Fruit fly (Drosophila melanogaster): ENCODE measurements around the gene CG12288.

CG12288 gene

DNA sequence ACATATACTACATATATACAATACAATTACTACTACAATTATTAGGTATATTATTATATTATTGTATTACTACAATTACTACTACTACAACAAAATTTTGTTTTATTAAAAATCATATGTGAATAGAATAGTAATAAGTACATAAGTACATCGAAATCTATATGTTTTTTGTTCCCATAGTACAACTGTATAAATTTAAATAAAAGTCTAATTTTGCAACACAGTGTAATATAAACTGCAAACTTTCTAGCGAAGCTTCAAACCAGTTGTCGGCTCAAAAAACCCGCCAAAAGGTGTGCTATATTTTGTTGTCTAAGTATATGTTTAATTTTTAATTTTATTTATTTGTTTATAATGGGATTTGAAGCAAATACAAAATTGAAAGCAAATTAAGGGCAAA lies 42.5 kb downstream of the CG12288 start:
- TF ChIP-seq br (optimal IDR thresholded peaks at IDR 0.05), result no peak
- TF ChIP-seq CG12104 (GFP tag; optimal IDR thresholded peaks at IDR 0.05), result no peak
- no peak for TF ChIP-seq CG10654 (GFP tag; optimal IDR thresholded peaks at IDR 0.05)
- TF ChIP-seq CG1792 (GFP tag; optimal IDR thresholded peaks at IDR 0.05), result no peak
- no peak for TF ChIP-seq CG10979 (tag; optimal IDR thresholded peaks at IDR 0.05)
- TF ChIP-seq CG1603 (tag; optimal IDR thresholded peaks at IDR 0.05), result no peak
- no peak for TF ChIP-seq CG12942 (GFP tag; optimal IDR thresholded peaks at IDR 0.05)
- TF ChIP-seq odd (GFP tag; optimal IDR thresholded peaks at IDR 0.05), result no peak
- peak; percentile 20 for TF ChIP-seq CTCF (GFP tag; optimal IDR thresholded peaks at IDR 0.05)
- TF ChIP-seq HLH54F (GFP tag; optimal IDR thresholded peaks at IDR 0.05), result no peak
- no peak for TF ChIP-seq Doc2 (GFP tag; IDR thresholded peaks at IDR 0.05)
- no peak for TF ChIP-seq CG10462 (GFP tag; optimal IDR thresholded peaks at IDR 0.05)
- TF ChIP-seq eve (GFP tag; optimal IDR thresholded peaks at IDR 0.05), result no peak
- no peak for TF ChIP-seq Mad (GFP tag; optimal IDR thresholded peaks at IDR 0.05)
- TF ChIP-seq CG2678 (tag; optimal IDR thresholded peaks at IDR 0.05), result peak; percentile 19
- no peak for TF ChIP-seq CG10209 (GFP tag; optimal IDR thresholded peaks at IDR 0.05)
- no peak for TF ChIP-seq emc (GFP tag; optimal IDR thresholded peaks at IDR 0.05)
- TF ChIP-seq ara (GFP tag; IDR thresholded peaks at IDR 0.05), result no peak
- no peak for TF ChIP-seq Lpt (GFP tag; optimal IDR thresholded peaks at IDR 0.05)
- TF ChIP-seq Ets65A (GFP tag), result peak; percentile 38
- no peak for TF ChIP-seq ken (GFP tag; IDR thresholded peaks at IDR 0.05)
- TF ChIP-seq onecut (GFP tag; IDR thresholded peaks at IDR 0.05), result no peak
- no peak for TF ChIP-seq lmd (GFP tag; IDR thresholded peaks at IDR 0.05)
- TF ChIP-seq Sox100B (GFP tag; optimal IDR thresholded peaks at IDR 0.05), result no peak
- TF ChIP-seq unpg (GFP tag; optimal IDR thresholded peaks at IDR 0.05), result peak; percentile 44
- TF ChIP-seq gsb-n (tag; optimal IDR thresholded peaks at IDR 0.05), result peak; percentile 51
- TF ChIP-seq CG18262 (tag; optimal IDR thresholded peaks at IDR 0.05), result peak; percentile 22
- TF ChIP-seq nau (GFP tag; optimal IDR thresholded peaks at IDR 0.05), result no peak
- TF ChIP-seq CG7839 (tag; optimal IDR thresholded peaks at IDR 0.05), result peak; percentile 29
- TF ChIP-seq Rx (GFP tag; IDR thresholded peaks at IDR 0.05), result no peak
- no peak for TF ChIP-seq eyg (GFP tag; optimal IDR thresholded peaks at IDR 0.05)
- no peak for TF ChIP-seq tio (GFP tag; optimal IDR thresholded peaks at IDR 0.05)
- peak; percentile 30 for TF ChIP-seq Blimp-1 (GFP tag; optimal IDR thresholded peaks at IDR 0.05)
- TF ChIP-seq CG16863 (GFP tag; optimal IDR thresholded peaks at IDR 0.05), result no peak
- TF ChIP-seq TFAM (GFP tag; optimal IDR thresholded peaks at IDR 0.05), result no peak
- no peak for TF ChIP-seq HHEX (GFP tag; optimal IDR thresholded peaks at IDR 0.05)
- no peak for TF ChIP-seq unc-4 (GFP tag; IDR thresholded peaks at IDR 0.05; ENCODE audit: partially characterized antibody)
- no peak for TF ChIP-seq HLH3B (GFP tag; IDR thresholded peaks at IDR 0.05)
- TF ChIP-seq sim (GFP tag; IDR thresholded peaks at IDR 0.05), result no peak
- TF ChIP-seq CG33557 (GFP tag; optimal IDR thresholded peaks at IDR 0.05), result no peak
- no peak for TF ChIP-seq CG7987 (GFP tag; optimal IDR thresholded peaks at IDR 0.05)
- no peak for TF ChIP-seq ci (GFP tag; IDR thresholded peaks at IDR 0.05)
- no peak for TF ChIP-seq CG12071 (GFP tag; optimal IDR thresholded peaks at IDR 0.05)
- TF ChIP-seq crc (GFP tag; optimal IDR thresholded peaks at IDR 0.05), result no peak
- peak; percentile 35 for TF ChIP-seq pita (GFP tag; optimal IDR thresholded peaks at IDR 0.05)
- no peak for TF ChIP-seq CG3065 (GFP tag; optimal IDR thresholded peaks at IDR 0.05)
- TF ChIP-seq wor (GFP tag; IDR thresholded peaks at IDR 0.05), result no peak
- peak; percentile 60; the same call in 2 of the 3 replicates for TF ChIP-seq CG2889 (GFP tag; IDR thresholded peaks at IDR 0.05)
- no peak for TF ChIP-seq Meics (GFP tag; optimal IDR thresholded peaks at IDR 0.05)
- no peak for TF ChIP-seq HLH4C (GFP tag; IDR thresholded peaks at IDR 0.05; ENCODE audit: partially characterized antibody)
- no peak for TF ChIP-seq Dp (GFP tag; optimal IDR thresholded peaks at IDR 0.05)
- TF ChIP-seq mld (GFP tag; IDR thresholded peaks at IDR 0.05; ENCODE audit: partially characterized antibody), result no peak
- no peak for TF ChIP-seq CG10267 (tag; optimal IDR thresholded peaks at IDR 0.05)

All from whole organism, embryonic.